Worm (Caenorhabditis elegans) whole organism, young adult: ENCODE results near the gene T08H10.3.
A peak's percentile ranks its signal among the peaks of the same experiment; 100 is the strongest.

ENCODE experiments used
- B0336.3 ChIP-seq: fragments of 200-800 bp; sonication (Bioruptor generic); IDR thresholded peaks from 2 replicates; pipeline ENCODE4 v1.3.6; 2022; ENCODE audit warnings: missing genetic modification characterization, missing compliant biosample characterization
- F10E7.11 ChIP-seq: sonication (generic microtip); optimal IDR thresholded peaks from 2 replicates; lab custom pipeline; 2017; ENCODE audit warnings: mild to moderate bottlenecking, missing genetic modification characterization, moderate library complexity, missing compliant biosample characterization
- F22D6.2 ChIP-seq: sonication (generic microtip); optimal IDR thresholded peaks from 2 replicates; lab custom pipeline; 2016; ENCODE audit warnings: mild to moderate bottlenecking, missing genetic modification characterization, missing compliant biosample characterization
- F23B12.7 ChIP-seq: sonication (generic microtip); optimal IDR thresholded peaks from 2 replicates; lab custom pipeline; 2017; ENCODE audit warnings: missing genetic modification characterization, mild to moderate bottlenecking, missing compliant biosample characterization, antibody characterized with exemption, moderate library complexity; ENCODE audit not compliant: insufficient read depth
- F39B2.1 ChIP-seq: fragments of 200-800 bp; sonication (Bioruptor generic); IDR thresholded peaks from 2 replicates; pipeline ENCODE4 v1.3.6; 2022; ENCODE audit warnings: missing genetic modification reagents, missing genetic modification characterization, missing compliant biosample characterization
- F52B5.7 ChIP-seq: sonication (generic microtip); optimal IDR thresholded peaks from 2 replicates; lab custom pipeline; 2016; ENCODE audit warnings: mild to moderate bottlenecking, missing genetic modification characterization, missing compliant biosample characterization
- F55B11.4 ChIP-seq: sonication (generic microtip); optimal IDR thresholded peaks from 2 replicates; lab custom pipeline; 2016; ENCODE audit warnings: missing compliant biosample characterization, missing genetic modification characterization, borderline replicate concordance; ENCODE audit not compliant: insufficient read depth
- F57A8.1 ChIP-seq: fragments of 200-800 bp; sonication (Bioruptor generic); optimal IDR thresholded peaks from 2 replicates; lab custom pipeline; 2018; ENCODE audit warnings: mild to moderate bottlenecking, missing genetic modification characterization, moderate library complexity, missing compliant biosample characterization
- K11D2.4 ChIP-seq: fragments of 200-800 bp; sonication (Bioruptor generic); IDR thresholded peaks from 2 replicates; pipeline ENCODE4 v1.3.6; 2022; ENCODE audit warnings: missing genetic modification reagents, missing genetic modification characterization, missing compliant biosample characterization
- K12H6.12 ChIP-seq: fragments of 200-800 bp; sonication (Bioruptor generic); optimal IDR thresholded peaks from 2 replicates; lab custom pipeline; 2018; ENCODE audit warnings: mild to moderate bottlenecking, missing genetic modification characterization, missing compliant biosample characterization
- Y56A3A.18 ChIP-seq: fragments of 200-800 bp; sonication (Bioruptor generic); IDR thresholded peaks from 2 replicates; pipeline ENCODE4 v1.3.6; 2022; ENCODE audit warnings: missing genetic modification reagents, missing genetic modification characterization, missing compliant biosample characterization
- Y95B8A.8 ChIP-seq: fragments of 200-800 bp; sonication (Bioruptor generic); IDR thresholded peaks from 2 replicates; pipeline ENCODE4 v1.3.6; 2022; ENCODE audit warnings: missing genetic modification reagents, missing genetic modification characterization, missing compliant biosample characterization
- ZK185.1 ChIP-seq: sonication (generic microtip); optimal IDR thresholded peaks from 2 replicates; lab custom pipeline; 2016; ENCODE audit warnings: mild to moderate bottlenecking, missing genetic modification characterization, missing compliant biosample characterization; ENCODE audit not compliant: poor library complexity, severe bottlenecking
- akir-1 ChIP-seq: fragments of 200-800 bp; sonication (Bioruptor generic); optimal IDR thresholded peaks from 2 replicates; lab custom pipeline; 2018; ENCODE audit warnings: mild to moderate bottlenecking, missing genetic modification characterization, moderate library complexity, missing compliant biosample characterization
- atf-7 ChIP-seq: sonication (generic microtip); optimal IDR thresholded peaks from 2 replicates; lab custom pipeline; 2017; ENCODE audit warnings: mild to moderate bottlenecking, missing genetic modification characterization, missing compliant biosample characterization
- athp-1 ChIP-seq: sonication (generic microtip); optimal IDR thresholded peaks from 2 replicates; lab custom pipeline; 2017; ENCODE audit warnings: mild to moderate bottlenecking, missing genetic modification characterization, missing compliant biosample characterization
- attf-6 ChIP-seq: fragments of 200-800 bp; sonication (Bioruptor generic); IDR thresholded peaks from 2 replicates; pipeline ENCODE4 v1.3.6; 2022; ENCODE audit warnings: missing genetic modification reagents, missing genetic modification characterization, missing compliant biosample characterization
- bed-2 ChIP-seq: fragments of 200-800 bp; sonication (Bioruptor generic); IDR thresholded peaks from 2 replicates; pipeline ENCODE4 v1.3.6; 2022; ENCODE audit warnings: missing genetic modification reagents, missing genetic modification characterization, missing compliant biosample characterization
- ceh-100 ChIP-seq: fragments of 200-800 bp; sonication (Bioruptor generic); IDR thresholded peaks from 2 replicates; pipeline ENCODE4 v1.3.6; 2022; ENCODE audit warnings: missing genetic modification reagents, missing genetic modification characterization, missing compliant biosample characterization
- efl-1 ChIP-seq: fragments of 150-350 bp; optimal IDR thresholded peaks from 2 replicates; lab custom pipeline; 2014; ENCODE audit warnings: missing biosample characterization, missing genetic modification reagents, missing genetic modification characterization
- egl-44 ChIP-seq: fragments of 200-800 bp; sonication (Bioruptor generic); IDR thresholded peaks from 2 replicates; pipeline ENCODE4 v1.3.6; 2022; ENCODE audit warnings: missing genetic modification reagents, missing genetic modification characterization, missing compliant biosample characterization
- ekl-4 ChIP-seq: fragments of 200-800 bp; sonication (Bioruptor generic); IDR thresholded peaks from 2 replicates; pipeline ENCODE4 v1.3.6; 2022; ENCODE audit warnings: missing genetic modification reagents, missing genetic modification characterization, missing compliant biosample characterization
- ets-4 ChIP-seq: fragments of 200-800 bp; sonication (Bioruptor generic); optimal IDR thresholded peaks from 2 replicates; lab custom pipeline; 2018; ENCODE audit warnings: mild to moderate bottlenecking, missing genetic modification characterization, missing compliant biosample characterization
- hmg-1.2 ChIP-seq: fragments of 200-800 bp; sonication (Bioruptor generic); IDR thresholded peaks from 2 replicates; pipeline ENCODE4 v1.3.6; 2022; ENCODE audit warnings: missing genetic modification reagents, missing genetic modification characterization, missing compliant biosample characterization
- hsf-1 ChIP-seq: fragments of 200-800 bp; sonication (Bioruptor generic); IDR thresholded peaks from 2 replicates; pipeline ENCODE4 v1.3.6; 2022; ENCODE audit warnings: missing genetic modification reagents, missing genetic modification characterization, missing compliant biosample characterization
- lin-26 ChIP-seq: fragments of 200-800 bp; sonication (Bioruptor generic); IDR thresholded peaks from 2 replicates; pipeline ENCODE4 v1.3.6; 2022; ENCODE audit warnings: missing genetic modification reagents, missing genetic modification characterization, missing compliant biosample characterization
- lin-35 ChIP-seq, 3 experiments: fragments of 150-350 bp in 2 of 3; sonication (generic microtip) in 1 of 3; optimal IDR thresholded peaks; 2 replicates each; lab custom pipeline; 2014 to 2018; ENCODE audit warnings: missing biosample characterization in 3 of 3, missing genetic modification characterization in 3 of 3, missing genetic modification reagents in 3 of 3
- lin-54 ChIP-seq: fragments of 200-800 bp; sonication (Bioruptor generic); optimal IDR thresholded peaks from 2 replicates; lab custom pipeline; 2018; ENCODE audit warnings: mild to moderate bottlenecking, missing genetic modification characterization, missing compliant biosample characterization
- lir-1 ChIP-seq: fragments of 200-800 bp; sonication (Bioruptor generic); conservative IDR thresholded peaks from 2 replicates; pipeline ENCODE4 v1.3.6; 2022; ENCODE audit warnings: missing genetic modification reagents, missing genetic modification characterization, missing compliant biosample characterization
- madf-10 ChIP-seq: sonication (generic microtip); optimal IDR thresholded peaks from 2 replicates; lab custom pipeline; 2016; ENCODE audit warnings: mild to moderate bottlenecking, missing genetic modification characterization, missing compliant biosample characterization
- madf-8 ChIP-seq: fragments of 200-800 bp; sonication (Bioruptor generic); conservative IDR thresholded peaks from 2 replicates; pipeline ENCODE4 v1.3.6; 2022; ENCODE audit warnings: missing genetic modification reagents, missing genetic modification characterization, missing compliant biosample characterization
- mes-4 ChIP-seq: sonication (generic microtip); optimal IDR thresholded peaks from 2 replicates; lab custom pipeline; 2016; ENCODE audit warnings: missing genotype, missing genetic modification characterization, missing compliant biosample characterization
- nfyb-1 ChIP-seq: fragments of 200-800 bp; sonication (Bioruptor generic); IDR thresholded peaks from 2 replicates; pipeline ENCODE4 v1.3.6; 2022; ENCODE audit warnings: missing genetic modification reagents, missing genetic modification characterization, missing compliant biosample characterization
- nhr-179 ChIP-seq: sonication (generic microtip); optimal IDR thresholded peaks from 2 replicates; lab custom pipeline; 2016; ENCODE audit warnings: mild to moderate bottlenecking, missing genetic modification characterization, missing compliant biosample characterization
- nhr-27 ChIP-seq: fragments of 200-800 bp; sonication (Bioruptor generic); optimal IDR thresholded peaks from 2 replicates; lab custom pipeline; 2018; ENCODE audit warnings: mild to moderate bottlenecking, missing genetic modification characterization, moderate library complexity, missing compliant biosample characterization
- snpc-1.3 ChIP-seq: sonication (generic microtip); optimal IDR thresholded peaks from 2 replicates; lab custom pipeline; 2017; ENCODE audit warnings: missing genetic modification characterization, mild to moderate bottlenecking, missing compliant biosample characterization, antibody characterized with exemption, moderate library complexity, missing genotype, missing genetic modification reagents; ENCODE audit not compliant: insufficient read depth
- snpc-3.4 ChIP-seq: sonication (generic microtip); optimal IDR thresholded peaks from 2 replicates; lab custom pipeline; 2017; ENCODE audit warnings: missing genetic modification characterization, mild to moderate bottlenecking, missing compliant biosample characterization, antibody characterized with exemption, moderate library complexity, missing genotype, missing genetic modification reagents
- sptf-2 ChIP-seq: fragments of 200-800 bp; sonication (Bioruptor generic); optimal IDR thresholded peaks from 2 replicates; lab custom pipeline; 2018; ENCODE audit warnings: mild to moderate bottlenecking, missing genetic modification characterization, missing compliant biosample characterization
- tbx-9 ChIP-seq: sonication (generic microtip); optimal IDR thresholded peaks from 2 replicates; lab custom pipeline; 2016; ENCODE audit warnings: borderline replicate concordance, missing genetic modification characterization, inconsistent platforms, missing compliant biosample characterization
- tlf-1 ChIP-seq: fragments of 200-800 bp; sonication (Bioruptor generic); optimal IDR thresholded peaks from 2 replicates; lab custom pipeline; 2018; ENCODE audit warnings: mild to moderate bottlenecking, missing genetic modification characterization, missing compliant biosample characterization
- unc-130 ChIP-seq: sonication (generic microtip); optimal IDR thresholded peaks from 2 replicates; lab custom pipeline; 2016; ENCODE audit warnings: missing genetic modification reagents, missing genetic modification characterization, missing compliant biosample characterization
- xnd-1 ChIP-seq: sonication (generic microtip); optimal IDR thresholded peaks from 2 replicates; lab custom pipeline; 2016; ENCODE audit warnings: missing genotype, missing genetic modification reagents, missing genetic modification characterization, missing compliant biosample characterization
- ztf-18 ChIP-seq: sonication (generic microtip); optimal IDR thresholded peaks from 2 replicates; lab custom pipeline; 2016; ENCODE audit warnings: missing genotype, mild to moderate bottlenecking, missing genetic modification characterization, missing compliant biosample characterization
- ztf-22 ChIP-seq: fragments of 200-800 bp; sonication (Bioruptor generic); optimal IDR thresholded peaks from 2 replicates; lab custom pipeline; 2018; ENCODE audit warnings: mild to moderate bottlenecking, missing genetic modification characterization, moderate library complexity, missing compliant biosample characterization
- ztf-25 ChIP-seq: fragments of 200-800 bp; sonication (Bioruptor generic); IDR thresholded peaks from 2 replicates; pipeline ENCODE4 v1.3.6; 2022; ENCODE audit warnings: missing genetic modification reagents, missing genetic modification characterization, missing compliant biosample characterization
- ztf-26 ChIP-seq: sonication (generic microtip); optimal IDR thresholded peaks from 2 replicates; lab custom pipeline; 2017; ENCODE audit warnings: missing genetic modification characterization, missing compliant biosample characterization
- ztf-28 ChIP-seq: fragments of 200-800 bp; sonication (Bioruptor generic); IDR thresholded peaks from 2 replicates; pipeline ENCODE4 v1.3.6; 2022; ENCODE audit warnings: missing genetic modification reagents, missing genetic modification characterization, missing compliant biosample characterization
- ztf-3 ChIP-seq: fragments of 200-800 bp; sonication (Bioruptor generic); optimal IDR thresholded peaks from 2 replicates; lab custom pipeline; 2018; ENCODE audit warnings: mild to moderate bottlenecking, missing genetic modification characterization, missing compliant biosample characterization

T08H10.3 gene

DNA sequence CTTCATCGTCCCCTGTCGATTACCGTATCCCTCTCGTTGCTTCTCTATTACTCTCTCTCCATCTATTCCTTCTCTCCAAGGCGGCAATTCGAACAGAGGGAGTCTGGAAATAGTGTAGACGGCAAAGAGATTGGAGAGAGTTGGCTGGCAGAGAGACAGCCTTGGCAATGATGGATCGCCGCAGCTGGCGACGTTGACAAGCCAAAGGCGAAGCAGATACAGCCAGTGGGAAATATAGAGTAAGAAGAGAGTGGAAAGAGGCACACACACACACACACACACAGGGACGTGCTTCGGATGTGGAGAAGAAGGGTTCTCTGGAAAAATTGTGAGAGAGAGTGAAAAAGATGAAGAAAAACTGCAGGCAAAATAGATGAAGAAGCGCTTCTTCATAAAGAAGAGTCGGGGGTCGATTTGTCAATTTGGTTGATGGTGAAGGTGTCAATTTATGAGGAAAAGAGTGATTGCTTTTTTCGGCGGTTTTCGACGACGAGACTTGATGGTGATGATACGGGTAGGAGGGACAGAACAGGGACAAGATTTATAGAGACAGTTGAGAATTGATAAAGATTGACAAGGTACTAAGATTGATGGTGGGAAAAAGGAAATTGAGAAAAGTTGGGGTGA lies 36.8 kb downstream of the T08H10.3 start (continued):
- TF ChIP-seq F52B5.7 (tag; lab: Kevin White, UChicago) (peak; percentile 46), lin-26 (GFP tag; lab: Robert Waterston, UW) (no peak), mes-4 (no peak), B0336.3 (GFP tag; lab: Robert Waterston, UW) (peak; percentile 29; the same call in 1 of the 2 replicates), ztf-26 (no peak), ztf-22 (no peak), ztf-28 (GFP tag; lab: Robert Waterston, UW) (no peak), sptf-2 (GFP tag; lab: Kevin White, UChicago) (no peak), ztf-3 (GFP tag; lab: Kevin White, UChicago) (no peak), lin-35 (GFP tag; optimal IDR thresholded peaks at IDR 0.05; lab: Kevin White, UChicago) (peak in 1 of 3 experiments; percentile 9), tbx-9 (no peak), bed-2 (no peak), xnd-1 (tag; lab: Kevin White, UChicago) (no peak), nfyb-1 (no peak), hsf-1 (GFP tag; lab: Robert Waterston, UW) (no peak), F23B12.7 (tag; lab: Kevin White, UChicago) (no peak), athp-1 (tag; lab: Kevin White, UChicago) (no peak), madf-10 (tag; lab: Kevin White, UChicago) (peak; percentile 27), F22D6.2 (tag; lab: Kevin White, UChicago) (no peak), ets-4 (GFP tag; lab: Kevin White, UChicago) (no peak), unc-130 (GFP tag; lab: Kevin White, UChicago) (no peak), ekl-4 (GFP tag; lab: Robert Waterston, UW) (no peak), madf-8 (GFP tag; lab: Robert Waterston, UW) (no peak), ZK185.1 (no peak), efl-1 (GFP tag; lab: Kevin White, UChicago) (no peak), F55B11.4 (tag; lab: Kevin White, UChicago) (no peak), tlf-1 (GFP tag; lab: Kevin White, UChicago) (no peak), hmg-1.2 (GFP tag; lab: Robert Waterston, UW) (peak; percentile 31; the same call in 1 of the 2 replicates), K11D2.4 (GFP tag; lab: Robert Waterston, UW) (peak; percentile 37; the same call in 1 of the 2 replicates), F57A8.1 (GFP tag; lab: Kevin White, UChicago) (no peak), Y95B8A.8 (GFP tag; lab: Robert Waterston, UW) (no peak), ztf-18 (no peak), ztf-25 (GFP tag; lab: Robert Waterston, UW) (no peak), Y56A3A.18 (GFP tag; lab: Robert Waterston, UW) (no peak), snpc-3.4 (tag; lab: Kevin White, UChicago) (no peak), akir-1 (GFP tag; lab: Kevin White, UChicago) (no peak), attf-6 (GFP tag; lab: Robert Waterston, UW) (no peak), egl-44 (GFP tag; lab: Robert Waterston, UW) (no peak), snpc-1.3 (tag; lab: Kevin White, UChicago) (no peak), atf-7 (tag; lab: Kevin White, UChicago) (no peak), ceh-100 (GFP tag; lab: Robert Waterston, UW) (no peak), F39B2.1 (GFP tag; lab: Robert Waterston, UW) (no peak), lir-1 (GFP tag; lab: Robert Waterston, UW) (no peak), nhr-179 (tag; lab: Kevin White, UChicago) (no peak), nhr-27 (tag; lab: Kevin White, UChicago) (no peak), lin-54 (GFP tag; lab: Kevin White, UChicago) (no peak), F10E7.11 (tag; lab: Kevin White, UChicago) (no peak), K12H6.12 (tag; lab: Kevin White, UChicago) (peak; percentile 66)
